Fruit fly (Drosophila melanogaster) Kc167 (cell line): ENCODE results near the gene mge.

ENCODE experiments used
- Myc ChIP-seq: fragments of >200 bp; optimal IDR thresholded peaks from 2 replicates; lab custom pipeline; 2017; ENCODE audit warnings: missing external identifiers
- Sin3A ChIP-seq: fragments of >200 bp; optimal IDR thresholded peaks from 2 replicates; lab custom pipeline; 2018; ENCODE audit warnings: missing external identifiers
- h ChIP-seq: fragments of >200 bp; optimal IDR thresholded peaks from 3 replicates; lab custom pipeline; 2018; ENCODE audit warnings: missing external identifiers
- insv ChIP-seq: fragments of >200 bp; optimal IDR thresholded peaks from 3 replicates; lab custom pipeline; 2018; ENCODE audit warnings: missing external identifiers
- psq ChIP-seq: fragments of >200 bp; optimal IDR thresholded peaks from 2 replicates; lab custom pipeline; 2017; ENCODE audit warnings: missing external identifiers
- ttk ChIP-seq: sonication (Bioruptor generic); optimal IDR thresholded peaks from 2 replicates; lab custom pipeline; 2017; ENCODE audit warnings: missing external identifiers

DNA sequence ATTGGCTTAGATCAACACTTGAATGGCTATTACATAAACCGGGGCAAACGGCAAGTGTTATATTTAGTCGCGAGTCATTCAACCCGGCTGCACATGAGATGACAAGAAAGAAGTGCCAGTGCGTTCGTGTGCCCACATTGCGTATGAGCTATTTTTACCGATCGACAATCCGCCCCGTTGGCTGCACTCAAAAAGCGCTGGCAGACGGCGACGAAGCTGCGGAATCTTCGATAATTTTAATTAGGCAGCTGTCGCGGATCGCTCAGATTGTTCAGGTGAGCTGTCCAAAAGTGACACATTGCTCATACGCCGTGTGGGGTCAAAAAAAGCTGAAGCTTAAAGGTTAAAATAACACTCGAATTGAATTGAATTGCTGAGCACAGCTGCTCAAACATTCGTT is 24.4 kb upstream of the mge start:
- no peak for TF ChIP-seq ttk
- no peak for TF ChIP-seq Sin3A (lab: Kevin White, UChicago)
- no peak for TF ChIP-seq psq (lab: Kevin White, UChicago)
- no peak for TF ChIP-seq h (lab: Kevin White, UChicago)
- TF ChIP-seq Myc (lab: Kevin White, UChicago), result no peak
- no peak for TF ChIP-seq insv (lab: Kevin White, UChicago)
